Worm (Caenorhabditis elegans): Measurements from ENCODE around the gene ZK287.4.

DNA sequence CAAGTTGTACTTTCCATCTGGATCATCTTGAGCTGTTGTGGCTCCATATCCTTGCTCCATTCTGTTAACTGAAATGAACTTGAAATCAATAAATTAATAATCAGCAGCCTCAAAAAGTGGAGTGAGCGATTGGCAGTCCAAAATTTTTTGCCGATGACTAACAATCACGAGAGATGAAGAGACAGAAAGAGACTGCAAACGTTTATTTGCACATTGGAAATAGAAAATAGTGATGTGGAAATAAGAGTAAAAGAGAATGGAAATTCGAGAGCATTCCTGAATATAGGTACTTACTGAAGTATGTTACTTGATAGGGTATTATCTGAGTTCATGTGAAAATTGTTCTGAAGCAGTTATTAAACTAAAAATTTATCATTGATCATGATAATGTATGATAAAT lies 24.3 kb upstream of the ZK287.4 start, which contains the start of gene tag-120:
- TF ChIP-seq dao-5 (tag; optimal IDR thresholded peaks at IDR 0.05) = no peak
- no peak for TF ChIP-seq him-1 (tag; optimal IDR thresholded peaks at IDR 0.05)
- TF ChIP-seq W03F9.2 (tag; optimal IDR thresholded peaks at IDR 0.05) = no peak
